Fruit fly (Drosophila melanogaster) whole organism, embryonic: ENCODE measurements around the gene Mink.

Source experiments
- Ada2b ChIP-seq: fragments of 200-800 bp; sonication (Bioruptor generic); IDR thresholded peaks from 2 replicates; pipeline ENCODE4 v1.3.6; 2022; ENCODE audit warnings: missing biosample characterization, missing genetic modification characterization
- CG10267 ChIP-seq: fragments of 200-800 bp; sonication (Bioruptor generic); optimal IDR thresholded peaks from 2 replicates; lab custom pipeline; 2018; ENCODE audit warnings: missing biosample characterization, mild to moderate bottlenecking, missing genetic modification characterization, moderate library complexity
- CG12299 ChIP-seq: fragments of 200-800 bp; sonication (Bioruptor generic); optimal IDR thresholded peaks from 2 replicates; lab custom pipeline; 2018; ENCODE audit warnings: missing biosample characterization, mild to moderate bottlenecking, missing genetic modification characterization
- CG12391 ChIP-seq: fragments of 200-800 bp; sonication (Bioruptor generic); optimal IDR thresholded peaks from 3 replicates; lab custom pipeline; 2018; ENCODE audit warnings: missing biosample characterization, mild to moderate bottlenecking, missing genetic modification characterization, moderate library complexity
- CG12659 ChIP-seq: fragments of 200-800 bp; sonication (Bioruptor generic); optimal IDR thresholded peaks from 3 replicates; lab custom pipeline; 2017; ENCODE audit warnings: mild to moderate bottlenecking, missing biosample characterization, missing genetic modification reagents, missing genetic modification characterization
- CG13424 ChIP-seq: fragments of 200-800 bp; sonication (Bioruptor generic); optimal IDR thresholded peaks from 2 replicates; lab custom pipeline; 2019; ENCODE audit warnings: missing biosample characterization, mild to moderate bottlenecking, missing genetic modification characterization, moderate library complexity
- CG13775 ChIP-seq: fragments of 200-800 bp; sonication (Bioruptor generic); optimal IDR thresholded peaks from 3 replicates; lab custom pipeline; 2017; ENCODE audit warnings: missing biosample characterization, mild to moderate bottlenecking, missing genetic modification characterization
- CG15269 ChIP-seq: fragments of 200-800 bp; sonication (Bioruptor generic); optimal IDR thresholded peaks from 2 replicates; lab custom pipeline; 2018; ENCODE audit warnings: missing biosample characterization, mild to moderate bottlenecking, missing genetic modification characterization, moderate library complexity
- CG15514 ChIP-seq: fragments of 200-800 bp; sonication (Bioruptor generic); optimal IDR thresholded peaks from 3 replicates; lab custom pipeline; 2017; ENCODE audit warnings: missing biosample characterization, missing genetic modification characterization, mild to moderate bottlenecking, moderate library complexity, missing genetic modification reagents
- CG16813 ChIP-seq: fragments of 200-800 bp; sonication (Bioruptor generic); IDR thresholded peaks from 3 replicates; pipeline ENCODE4 v1.3.6; 2022; ENCODE audit warnings: missing biosample characterization, missing genetic modification characterization; ENCODE audit not compliant: partially characterized antibody
- CG17829 ChIP-seq: fragments of 200-800 bp; optimal IDR thresholded peaks from 2 replicates; lab custom pipeline; 2019; ENCODE audit warnings: missing biosample characterization, mild to moderate bottlenecking, missing genetic modification characterization, moderate library complexity
- CG2116 ChIP-seq: fragments of 200-800 bp; sonication (Bioruptor generic); optimal IDR thresholded peaks from 3 replicates; lab custom pipeline; 2018; ENCODE audit warnings: missing biosample characterization, mild to moderate bottlenecking, missing genetic modification characterization
- CG31441 ChIP-seq: fragments of 200-800 bp; sonication (Bioruptor generic); IDR thresholded peaks from 2 replicates; pipeline ENCODE4 v1.3.6; 2022; ENCODE audit warnings: missing biosample characterization, missing genetic modification characterization
- CG4854 ChIP-seq: fragments of 200-800 bp; sonication (Bioruptor generic); optimal IDR thresholded peaks from 2 replicates; lab custom pipeline; 2016; ENCODE audit warnings: missing biosample characterization, missing genetic modification characterization, inconsistent platforms
- CG6683 ChIP-seq: fragments of 200-800 bp; sonication (Bioruptor generic); optimal IDR thresholded peaks from 2 replicates; lab custom pipeline; 2017; ENCODE audit warnings: missing biosample characterization, mild to moderate bottlenecking, missing genetic modification characterization, missing genetic modification reagents
- CG6791 ChIP-seq: fragments of 200-800 bp; sonication (Bioruptor generic); IDR thresholded peaks from 3 replicates; pipeline ENCODE4 v1.3.6; 2022; ENCODE audit warnings: missing biosample characterization, missing genetic modification characterization; ENCODE audit not compliant: partially characterized antibody
- CG7556 ChIP-seq: fragments of 200-800 bp; sonication (Bioruptor generic); optimal IDR thresholded peaks from 2 replicates; lab custom pipeline; 2017; ENCODE audit warnings: missing biosample characterization, mild to moderate bottlenecking, missing genetic modification characterization
- CG7786 ChIP-seq: fragments of 200-800 bp; sonication (Bioruptor generic); optimal IDR thresholded peaks from 2 replicates; lab custom pipeline; 2016; ENCODE audit warnings: missing biosample characterization, missing genetic modification characterization
- CkIIα-i1 ChIP-seq: fragments of 200-800 bp; sonication (Bioruptor generic); IDR thresholded peaks from 2 replicates; pipeline ENCODE4 v1.3.6; 2022; ENCODE audit warnings: missing biosample characterization, missing genetic modification characterization
- Dp ChIP-seq: fragments of 200-800 bp; sonication (Bioruptor generic); optimal IDR thresholded peaks from 2 replicates; lab custom pipeline; 2018; ENCODE audit warnings: missing biosample characterization, mild to moderate bottlenecking, missing genetic modification characterization, moderate library complexity
- Elba2 ChIP-seq: fragments of 200-800 bp; sonication (Bioruptor generic); optimal IDR thresholded peaks from 3 replicates; lab custom pipeline; 2016; ENCODE audit warnings: missing biosample characterization, missing genetic modification characterization
- Ets65A ChIP-seq: fragments of 200-800 bp; sonication (Bioruptor generic); peaks from one replicate; lab custom pipeline; 2016; ENCODE audit warnings: missing biosample characterization, missing genetic modification characterization
- MBD-R2 ChIP-seq: fragments of 200-800 bp; sonication (Bioruptor generic); IDR thresholded peaks from 2 replicates; pipeline ENCODE4 v1.3.6; 2022; ENCODE audit warnings: missing biosample characterization, missing genetic modification characterization
- MESR4 ChIP-seq: fragments of 200-800 bp; sonication (Bioruptor generic); optimal IDR thresholded peaks from 2 replicates; lab custom pipeline; 2018; ENCODE audit warnings: missing biosample characterization, mild to moderate bottlenecking, missing genetic modification characterization, moderate library complexity
- Max ChIP-seq: fragments of 200-800 bp; sonication (Bioruptor generic); optimal IDR thresholded peaks from 2 replicates; lab custom pipeline; 2016; ENCODE audit warnings: missing biosample characterization, mild to moderate bottlenecking, missing genetic modification characterization
- Meics ChIP-seq: fragments of 200-800 bp; sonication (Bioruptor generic); optimal IDR thresholded peaks from 2 replicates; lab custom pipeline; 2017; ENCODE audit warnings: missing biosample characterization, mild to moderate bottlenecking, missing genetic modification characterization
- Nf-YB ChIP-seq: fragments of 200-800 bp; sonication (Bioruptor generic); optimal IDR thresholded peaks from 3 replicates; lab custom pipeline; 2019; ENCODE audit warnings: missing biosample characterization, mild to moderate bottlenecking, missing genetic modification characterization, moderate library complexity
- NfI ChIP-seq: fragments of 200-800 bp; sonication (Bioruptor generic); optimal IDR thresholded peaks from 3 replicates; lab custom pipeline; 2018; ENCODE audit warnings: missing biosample characterization, mild to moderate bottlenecking, missing genetic modification characterization, moderate library complexity
- Oaz ChIP-seq: fragments of 200-800 bp; sonication (Bioruptor generic); IDR thresholded peaks from 2 replicates; pipeline ENCODE4 v1.3.6; 2022; ENCODE audit warnings: missing biosample characterization, missing genetic modification characterization
- Sin3A ChIP-seq: fragments of >200 bp; optimal IDR thresholded peaks from 2 replicates; lab custom pipeline; 2018
- Sry-δ ChIP-seq: fragments of 200-800 bp; sonication (Bioruptor generic); optimal IDR thresholded peaks from 2 replicates; lab custom pipeline; 2016; ENCODE audit warnings: missing biosample characterization, missing genetic modification characterization
- YL-1 ChIP-seq: fragments of 200-800 bp; sonication (Bioruptor generic); optimal IDR thresholded peaks from 3 replicates; lab custom pipeline; 2017; ENCODE audit warnings: missing biosample characterization, mild to moderate bottlenecking, missing genetic modification characterization
- bab2 ChIP-seq: fragments of 200-800 bp; sonication (Bioruptor generic); optimal IDR thresholded peaks from 2 replicates; lab custom pipeline; 2016; ENCODE audit warnings: missing biosample characterization, missing genetic modification characterization
- caup ChIP-seq: fragments of 200-800 bp; sonication (Bioruptor generic); optimal IDR thresholded peaks from 3 replicates; lab custom pipeline; 2017; ENCODE audit warnings: missing biosample characterization, mild to moderate bottlenecking, missing genetic modification characterization, moderate library complexity; ENCODE audit not compliant: severe bottlenecking
- chinmo ChIP-seq: fragments of 200-800 bp; sonication (Bioruptor generic); IDR thresholded peaks from 4 replicates; pipeline ENCODE4 v1.3.6; 2022; ENCODE audit warnings: missing biosample characterization, missing genetic modification characterization; ENCODE audit not compliant: partially characterized antibody
- croc ChIP-seq: fragments of 200-800 bp; sonication (Bioruptor generic); conservative IDR thresholded peaks from 3 replicates; pipeline ENCODE4 v1.3.6; 2022; ENCODE audit warnings: missing biosample characterization, missing genetic modification characterization
- cwo ChIP-seq: fragments of 200-800 bp; sonication (Bioruptor generic); optimal IDR thresholded peaks from 3 replicates; lab custom pipeline; 2017; ENCODE audit warnings: missing biosample characterization, missing genetic modification characterization, mild to moderate bottlenecking, moderate library complexity, missing genetic modification reagents
- dmrt99B ChIP-seq: fragments of 200-800 bp; sonication (Bioruptor generic); optimal IDR thresholded peaks from 2 replicates; lab custom pipeline; 2018; ENCODE audit warnings: missing biosample characterization, mild to moderate bottlenecking, missing genetic modification characterization, moderate library complexity
- kah ChIP-seq: fragments of 200-800 bp; sonication (Bioruptor generic); optimal IDR thresholded peaks from 2 replicates; lab custom pipeline; 2018; ENCODE audit warnings: missing biosample characterization, mild to moderate bottlenecking, missing genetic modification characterization
- nau ChIP-seq: fragments of 200-800 bp; sonication (Bioruptor generic); optimal IDR thresholded peaks from 3 replicates; lab custom pipeline; 2017; ENCODE audit warnings: missing biosample characterization, mild to moderate bottlenecking, missing genetic modification characterization, missing genetic modification reagents
- nmo ChIP-seq: fragments of 200-800 bp; sonication (Bioruptor generic); optimal IDR thresholded peaks from 2 replicates; lab custom pipeline; 2018; ENCODE audit warnings: missing biosample characterization, mild to moderate bottlenecking, missing genetic modification characterization, moderate library complexity
- phol ChIP-seq: fragments of 200-800 bp; sonication (Bioruptor generic); optimal IDR thresholded peaks from 3 replicates; lab custom pipeline; 2018; ENCODE audit warnings: missing biosample characterization, mild to moderate bottlenecking, missing genetic modification characterization, moderate library complexity
- pzg ChIP-seq: fragments of 200-800 bp; sonication (Bioruptor generic); optimal IDR thresholded peaks from 3 replicates; lab custom pipeline; 2018; ENCODE audit warnings: missing biosample characterization, mild to moderate bottlenecking, missing genetic modification characterization, moderate library complexity
- run ChIP-seq: fragments of 200-800 bp; sonication (Bioruptor generic); optimal IDR thresholded peaks from 3 replicates; lab custom pipeline; 2018; ENCODE audit warnings: missing biosample characterization, mild to moderate bottlenecking, missing genetic modification characterization
- scrt ChIP-seq: fragments of 200-800 bp; sonication (Bioruptor generic); optimal IDR thresholded peaks from 2 replicates; lab custom pipeline; 2018; ENCODE audit warnings: missing biosample characterization, mild to moderate bottlenecking, missing genetic modification characterization, moderate library complexity
- trem ChIP-seq: fragments of 200-800 bp; optimal IDR thresholded peaks from 3 replicates; lab custom pipeline; 2019; ENCODE audit warnings: missing biosample characterization, mild to moderate bottlenecking, missing genetic modification characterization, moderate library complexity
- unc-4 ChIP-seq: fragments of 200-800 bp; sonication (Bioruptor generic); IDR thresholded peaks from 2 replicates; pipeline ENCODE4 v1.3.6; 2022; ENCODE audit warnings: missing biosample characterization, missing genetic modification characterization; ENCODE audit not compliant: partially characterized antibody
- unpg ChIP-seq: fragments of 200-800 bp; sonication (Bioruptor generic); optimal IDR thresholded peaks from 3 replicates; lab custom pipeline; 2018; ENCODE audit warnings: missing biosample characterization, mild to moderate bottlenecking, missing genetic modification characterization, moderate library complexity

The Mink gene

DNA sequence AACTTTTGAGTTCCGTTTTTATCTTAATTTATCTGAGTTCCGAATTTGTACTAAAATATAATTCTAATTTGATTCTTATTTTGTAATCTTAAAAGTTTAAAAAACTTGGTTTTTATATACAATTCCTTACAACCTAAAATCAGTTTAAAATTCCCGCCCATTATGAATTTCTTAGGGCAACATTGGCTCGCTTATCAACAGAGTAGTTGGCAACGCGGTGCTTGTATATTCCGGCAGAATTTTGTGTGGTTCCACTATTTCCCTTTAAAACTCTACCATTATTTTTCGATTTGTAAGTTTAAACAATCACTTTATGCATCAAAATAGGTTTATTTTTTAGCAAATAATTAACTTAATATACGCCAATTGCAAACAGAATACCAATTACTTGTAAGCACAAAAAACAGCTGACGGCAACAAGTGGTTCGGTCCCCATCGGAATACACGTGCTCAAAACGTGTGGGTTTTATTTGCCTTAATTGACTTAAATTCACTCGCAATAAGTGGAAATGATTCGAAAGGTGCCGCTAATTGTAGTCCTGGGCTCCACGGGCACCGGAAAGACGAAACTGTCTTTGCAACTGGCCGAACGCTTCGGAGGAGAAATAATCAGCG lies 45.3 kb upstream of the Mink start, which contains the start of the genes CG11089 and CG31381 (continued):
- peak; percentile 7 for TF ChIP-seq Nf-YB (GFP tag; lab: Kevin White, UChicago)
- peak; percentile 24 for TF ChIP-seq CG7556 (GFP tag; lab: Kevin White, UChicago)
- peak; percentile 25 for TF ChIP-seq CG13424 (tag; lab: Kevin White, UChicago)
- peak; percentile 84 for TF ChIP-seq scrt
- TF ChIP-seq MBD-R2 (GFP tag; lab: Robert Waterston, UW) = 0 out of 2 replicates have a peak, but pooled peaks have one; percentile 6
- peak; percentile 45 for TF ChIP-seq CG10267 (tag; lab: Kevin White, UChicago)
- peak; percentile 34 for TF ChIP-seq trem (tag; lab: Kevin White, UChicago)
- TF ChIP-seq pzg = peak; percentile 50
- TF ChIP-seq CG13775 (GFP tag; lab: Kevin White, UChicago) = peak; percentile 6
- TF ChIP-seq CG12391 = peak; percentile 61
- peak; percentile 21 for TF ChIP-seq phol (tag; lab: Kevin White, UChicago)
- no peak for TF ChIP-seq CG16813 (GFP tag; lab: Robert Waterston, UW)
- TF ChIP-seq CG4854 (GFP tag; lab: Kevin White, UChicago) = peak; percentile 97
- TF ChIP-seq CG15514 (GFP tag; lab: Kevin White, UChicago) = peak; percentile 83
- TF ChIP-seq CkIIα-i1 (GFP tag; lab: Robert Waterston, UW) = no peak
- peak; percentile 96 for TF ChIP-seq Dp
- peak; percentile 45 for TF ChIP-seq caup (GFP tag; lab: Kevin White, UChicago)
- TF ChIP-seq CG31441 (GFP tag; lab: Robert Waterston, UW) = 0 out of 2 replicates have a peak, but pooled peaks have one; percentile 7
- peak; percentile 22 for TF ChIP-seq MESR4
- no peak for TF ChIP-seq CG7786 (GFP tag; lab: Kevin White, UChicago)
- TF ChIP-seq CG2116 = peak; percentile 5
- no peak for TF ChIP-seq NfI (GFP tag; lab: Kevin White, UChicago)
- peak; percentile 36 for TF ChIP-seq nmo (GFP tag; lab: Kevin White, UChicago)
- TF ChIP-seq bab2 = no peak
- no peak for TF ChIP-seq Oaz
- TF ChIP-seq run (tag; lab: Kevin White, UChicago) = peak; percentile 37
- TF ChIP-seq Ada2b (GFP tag; lab: Robert Waterston, UW) = no peak
- TF ChIP-seq Max (GFP tag; lab: Kevin White, UChicago) = peak; percentile 66
- no peak for TF ChIP-seq dmrt99B (tag; lab: Kevin White, UChicago)
- TF ChIP-seq Sry-δ (GFP tag; lab: Kevin White, UChicago) = no peak
- TF ChIP-seq CG12659 (GFP tag; lab: Kevin White, UChicago) = peak; percentile 44
- no peak for TF ChIP-seq CG15269 (tag; lab: Kevin White, UChicago)
- no peak for TF ChIP-seq CG12299 (tag; lab: Kevin White, UChicago)
- TF ChIP-seq CG6791 = no peak
- TF ChIP-seq nau = no peak
- no peak for TF ChIP-seq unpg (GFP tag; lab: Kevin White, UChicago)
- TF ChIP-seq YL-1 (GFP tag; lab: Kevin White, UChicago) = no peak
- peak; percentile 32 for TF ChIP-seq Meics (GFP tag; lab: Kevin White, UChicago)
- TF ChIP-seq kah (GFP tag; lab: Kevin White, UChicago) = peak; percentile 99
- 0 out of 3 replicates have a peak, but pooled peaks have one; percentile 3 for TF ChIP-seq croc
- peak; percentile 14 for TF ChIP-seq CG6683
- TF ChIP-seq Sin3A (lab: Kevin White, UChicago) = peak; percentile 6
- peak; percentile 14 for TF ChIP-seq Ets65A
- TF ChIP-seq unc-4 (GFP tag; lab: Robert Waterston, UW) = peak; percentile 16; the same call in 1 of the 2 replicates
- no peak for TF ChIP-seq chinmo (GFP tag; lab: Robert Waterston, UW)
- TF ChIP-seq cwo (GFP tag; lab: Kevin White, UChicago) = peak; percentile 94
- TF ChIP-seq Elba2 = peak; percentile 13
- TF ChIP-seq CG17829 (tag; lab: Kevin White, UChicago) = peak; percentile 39
